ENCODE assay signal across 4 fruit fly cellular contexts in the genomic region with DNA sequence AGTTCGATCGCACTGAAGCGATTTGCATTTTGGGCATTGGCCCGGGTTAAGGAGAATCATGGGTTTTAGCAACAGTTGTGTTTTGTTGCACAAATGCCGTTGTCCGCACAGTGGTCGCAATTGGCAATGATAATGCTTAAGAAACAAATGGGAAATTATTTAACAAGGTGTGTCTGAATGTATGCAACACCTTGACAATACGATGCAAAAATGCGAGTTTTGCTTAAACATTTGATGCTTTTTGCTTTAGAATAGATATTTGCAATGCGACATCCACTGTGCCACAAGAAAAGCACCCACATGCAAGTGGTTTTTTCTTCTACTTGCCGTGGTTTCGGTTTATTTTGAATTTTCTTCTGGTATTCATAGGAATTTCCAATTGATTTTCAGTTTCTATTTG.
A peak's percentile ranks its signal among the peaks of the same experiment; 100 is the strongest.
TF ChIP-seq lines count a peak whose summit lies in the region.

No protein-coding gene starts in this region.

- TF ChIP-seq CTCF in whole organism, embryonic (GFP tag; optimal IDR thresholded peaks at IDR 0.05; lab: Kevin White, UChicago): no peak

TF ChIP-seq in whole organism, embryonic, 481 proteins besides CTCF, POLR2A, EP300 and RAD21:
- no peak for TF ChIP-seq shn (GFP tag; optimal IDR thresholded peaks at IDR 0.05; lab: Kevin White, UChicago)
- no peak for TF ChIP-seq grn (GFP tag; optimal IDR thresholded peaks at IDR 0.05; lab: Kevin White, UChicago)
- peak; percentile 19 for TF ChIP-seq CG1603 (tag; optimal IDR thresholded peaks at IDR 0.05; lab: Kevin White, UChicago)
- no peak for TF ChIP-seq amos (GFP tag; IDR thresholded peaks at IDR 0.05; lab: Robert Waterston, UW; ENCODE audit: partially characterized antibody)
- TF ChIP-seq sob (GFP tag; IDR thresholded peaks at IDR 0.05; lab: Robert Waterston, UW): no peak
- TF ChIP-seq bab2 (GFP tag; optimal IDR thresholded peaks at IDR 0.05; lab: Kevin White, UChicago): no peak
- peak; percentile 59 for TF ChIP-seq Drgx (GFP tag; IDR thresholded peaks at IDR 0.05; lab: Robert Waterston, UW)
- no peak for TF ChIP-seq Ets97D (GFP tag; optimal IDR thresholded peaks at IDR 0.05; lab: Kevin White, UChicago)
- peak in 1 of 2 experiments; percentile 3 for TF ChIP-seq bsh (GFP tag; optimal IDR thresholded peaks at IDR 0.05; lab: Kevin White, UChicago)
- TF ChIP-seq chm (GFP tag; IDR thresholded peaks at IDR 0.05; lab: Robert Waterston, UW): no peak
- no peak for TF ChIP-seq CG17361 (GFP tag; IDR thresholded peaks at IDR 0.05; lab: Robert Waterston, UW)
- no peak for TF ChIP-seq Deaf1 (tag; optimal IDR thresholded peaks at IDR 0.05; lab: Kevin White, UChicago)
- TF ChIP-seq Asciz (GFP tag; optimal IDR thresholded peaks at IDR 0.05; lab: Kevin White, UChicago): no peak
- no peak for TF ChIP-seq pros (GFP tag; optimal IDR thresholded peaks at IDR 0.05; lab: Kevin White, UChicago)
- no peak for TF ChIP-seq CoRest (tag; optimal IDR thresholded peaks at IDR 0.05; lab: Kevin White, UChicago)

TF ChIP-seq in whole organism, prepupa, 60 proteins besides CTCF, POLR2A, EP300 and RAD21 (continues in another document):
- TF ChIP-seq OdsH (GFP tag; optimal IDR thresholded peaks at IDR 0.05; lab: Kevin White, UChicago) (peak; percentile 56), vri (GFP tag; optimal IDR thresholded peaks at IDR 0.05; lab: Kevin White, UChicago) (no peak), pdm3 (GFP tag; optimal IDR thresholded peaks at IDR 0.05; lab: Kevin White, UChicago) (peak; percentile 54), CG10631 (GFP tag; optimal IDR thresholded peaks at IDR 0.05; lab: Kevin White, UChicago) (peak; percentile 36), Ets96B (tag; optimal IDR thresholded peaks at IDR 0.05; lab: Kevin White, UChicago) (peak; percentile 6), Met (GFP tag; optimal IDR thresholded peaks at IDR 0.05; lab: Kevin White, UChicago) (peak; percentile 36), topi (GFP tag; optimal IDR thresholded peaks at IDR 0.05; lab: Kevin White, UChicago) (peak; percentile 20), CG6276 (GFP tag; optimal IDR thresholded peaks at IDR 0.05; lab: Kevin White, UChicago) (peak; percentile 62), CG1621 (tag; optimal IDR thresholded peaks at IDR 0.05; lab: Kevin White, UChicago) (peak; percentile 19), CG11902 (GFP tag; optimal IDR thresholded peaks at IDR 0.05; lab: Kevin White, UChicago) (no peak), CG34406 (GFP tag; optimal IDR thresholded peaks at IDR 0.05; lab: Kevin White, UChicago) (no peak), acj6 (GFP tag; optimal IDR thresholded peaks at IDR 0.05; lab: Kevin White, UChicago) (peak; percentile 31), dac (GFP tag; optimal IDR thresholded peaks at IDR 0.05; lab: Kevin White, UChicago) (peak; percentile 52), CG6808 (GFP tag; optimal IDR thresholded peaks at IDR 0.05; lab: Kevin White, UChicago) (no peak), Sox102F (GFP tag; optimal IDR thresholded peaks at IDR 0.05; lab: Kevin White, UChicago) (no peak), fd85E (GFP tag; optimal IDR thresholded peaks at IDR 0.05; lab: Kevin White, UChicago) (no peak), salr (GFP tag; optimal IDR thresholded peaks at IDR 0.05; lab: Kevin White, UChicago) (peak; percentile 6 to 10), CG31627 (GFP tag; optimal IDR thresholded peaks at IDR 0.05; lab: Kevin White, UChicago) (peak; percentile 11), spab (GFP tag; optimal IDR thresholded peaks at IDR 0.05; lab: Kevin White, UChicago) (no peak), Sox14 (GFP tag; optimal IDR thresholded peaks at IDR 0.05; lab: Kevin White, UChicago) (peak; percentile 44), CG8119 (GFP tag; IDR thresholded peaks at IDR 0.05; lab: Robert Waterston, UW) (peak; percentile 65), Eip93F (GFP tag; optimal IDR thresholded peaks at IDR 0.05; lab: Kevin White, UChicago) (no peak), CG6792 (GFP tag; optimal IDR thresholded peaks at IDR 0.05; lab: Kevin White, UChicago) (peak; percentile 2), eg (GFP tag; IDR thresholded peaks at IDR 0.05; lab: Robert Waterston, UW) (peak; percentile 78), CG15336 (GFP tag; IDR thresholded peaks at IDR 0.05; lab: Robert Waterston, UW) (peak; percentile 71)

TF ChIP-seq in whole organism, pupa, 21 proteins besides CTCF, POLR2A, EP300 and RAD21:
- TF ChIP-seq CG32121 (GFP tag; IDR thresholded peaks at IDR 0.05; lab: Robert Waterston, UW): peak; percentile 51; the same call in 1 of the 2 replicates
- TF ChIP-seq Ets98B (GFP tag; IDR thresholded peaks at IDR 0.05; lab: Robert Waterston, UW): peak; percentile 66
- TF ChIP-seq fd96Ca (GFP tag; IDR thresholded peaks at IDR 0.05; lab: Robert Waterston, UW): peak; percentile 81
- TF ChIP-seq gl (tag; optimal IDR thresholded peaks at IDR 0.05; lab: Kevin White, UChicago): no peak
- peak; percentile 34 for TF ChIP-seq Pif1A (GFP tag; optimal IDR thresholded peaks at IDR 0.05; lab: Kevin White, UChicago)
- no peak for TF ChIP-seq D1 (tag; optimal IDR thresholded peaks at IDR 0.05; lab: Kevin White, UChicago)
- TF ChIP-seq CG10348 (GFP tag; IDR thresholded peaks at IDR 0.05; lab: Robert Waterston, UW): no peak
- TF ChIP-seq CG15710 (tag; optimal IDR thresholded peaks at IDR 0.05; lab: Kevin White, UChicago): no peak
- TF ChIP-seq rn (GFP tag; IDR thresholded peaks at IDR 0.05; lab: Robert Waterston, UW): no peak
- TF ChIP-seq CG17806 (tag; optimal IDR thresholded peaks at IDR 0.05; lab: Kevin White, UChicago): peak; percentile 25
- peak; percentile 10 for TF ChIP-seq CG34367 (tag; optimal IDR thresholded peaks at IDR 0.05; lab: Kevin White, UChicago)
- peak; percentile 74 for TF ChIP-seq CG14655 (GFP tag; optimal IDR thresholded peaks at IDR 0.05; lab: Kevin White, UChicago)
- TF ChIP-seq EcR (GFP tag; optimal IDR thresholded peaks at IDR 0.05; lab: Kevin White, UChicago): no peak
- no peak for TF ChIP-seq CG12605 (GFP tag; IDR thresholded peaks at IDR 0.05; lab: Robert Waterston, UW)
- no peak for TF ChIP-seq Snoo (tag; optimal IDR thresholded peaks at IDR 0.05; lab: Kevin White, UChicago)
- peak; percentile 43 for TF ChIP-seq CG9948 (tag; optimal IDR thresholded peaks at IDR 0.05; lab: Kevin White, UChicago)
- peak; percentile 5 for TF ChIP-seq CG8159 (tag; optimal IDR thresholded peaks at IDR 0.05; lab: Kevin White, UChicago)
- peak; percentile 67; the same call in 2 of the 3 replicates for TF ChIP-seq CG4496 (GFP tag; IDR thresholded peaks at IDR 0.05; lab: Robert Waterston, UW)
- peak; percentile 74 for TF ChIP-seq CG8301 (tag; optimal IDR thresholded peaks at IDR 0.05; lab: Kevin White, UChicago)
TF ChIP-seq in whole organism, pupa: peak in this region for 11.

TF ChIP-seq in whole organism, wandering third instar larva, 38 proteins besides CTCF, POLR2A, EP300 and RAD21:
- TF ChIP-seq N (GFP tag; optimal IDR thresholded peaks at IDR 0.05; lab: Kevin White, UChicago): no peak
- no peak for TF ChIP-seq Sp1 (GFP tag; optimal IDR thresholded peaks at IDR 0.05; lab: Kevin White, UChicago)
- TF ChIP-seq foxo (GFP tag; optimal IDR thresholded peaks at IDR 0.05; lab: Kevin White, UChicago): no peak
- peak; percentile 15 for TF ChIP-seq rgr (GFP tag; optimal IDR thresholded peaks at IDR 0.05; lab: Kevin White, UChicago)
